Worm (Caenorhabditis elegans) whole organism, L2 larva: ENCODE data around the gene C16A3.5.
A peak's percentile ranks its signal among the peaks of the same experiment; 100 is the strongest.

Experiments
- C34F6.9 ChIP-seq: fragments of 150-350 bp; optimal IDR thresholded peaks from 2 replicates; lab custom pipeline; 2014; ENCODE audit warnings: missing biosample characterization, missing genetic modification characterization
- F13H6.1 ChIP-seq: sonication (generic microtip); optimal IDR thresholded peaks from 2 replicates; lab custom pipeline; 2016; ENCODE audit warnings: missing genetic modification characterization, missing compliant biosample characterization
- R02D3.7 ChIP-seq: fragments of 150-350 bp; optimal IDR thresholded peaks from 2 replicates; lab custom pipeline; 2014; ENCODE audit warnings: missing biosample characterization, missing genetic modification characterization
- Y55F3AM.14 ChIP-seq: fragments of 200-800 bp; sonication (Bioruptor generic); optimal IDR thresholded peaks from 2 replicates; lab custom pipeline; 2018; ENCODE audit warnings: mild to moderate bottlenecking, missing genetic modification characterization, missing compliant biosample characterization
- ZK546.5 ChIP-seq: sonication (generic microtip); optimal IDR thresholded peaks from 2 replicates; lab custom pipeline; 2017; ENCODE audit warnings: missing biosample characterization, missing genetic modification characterization
- alr-1 ChIP-seq: fragments of 150-350 bp; optimal IDR thresholded peaks from 2 replicates; lab custom pipeline; 2014; ENCODE audit warnings: missing biosample characterization, missing genetic modification characterization
- aly-2 ChIP-seq: fragments of 150-350 bp; optimal IDR thresholded peaks from 2 replicates; lab custom pipeline; 2014; ENCODE audit warnings: missing biosample characterization, missing genetic modification characterization
- ama-1 ChIP-seq: fragments of 150-350 bp; optimal IDR thresholded peaks from 2 replicates; lab custom pipeline; 2018; ENCODE audit warnings: inconsistent platforms
- blmp-1 ChIP-seq: sonication (generic microtip); optimal IDR thresholded peaks from 2 replicates; lab custom pipeline; 2017; ENCODE audit warnings: missing genetic modification characterization, mild to moderate bottlenecking, missing compliant biosample characterization, antibody characterized with exemption, moderate library complexity; ENCODE audit not compliant: insufficient read depth
- ceh-16 ChIP-seq: fragments of 150-350 bp; optimal IDR thresholded peaks from 2 replicates; lab custom pipeline; 2014; ENCODE audit warnings: missing biosample characterization, missing genetic modification characterization
- ceh-82 ChIP-seq: fragments of 150-350 bp; optimal IDR thresholded peaks from 2 replicates; lab custom pipeline; 2014; ENCODE audit warnings: missing biosample characterization, missing genetic modification characterization
- crh-2 ChIP-seq: sonication (generic microtip); optimal IDR thresholded peaks from 2 replicates; lab custom pipeline; 2017; ENCODE audit warnings: missing biosample characterization, missing genetic modification characterization
- dmd-4 ChIP-seq: sonication (generic microtip); optimal IDR thresholded peaks from 2 replicates; lab custom pipeline; 2017; ENCODE audit warnings: missing biosample characterization, missing genetic modification characterization
- egl-27 ChIP-seq: sonication (generic microtip); optimal IDR thresholded peaks from 3 replicates; lab custom pipeline; 2017; ENCODE audit warnings: missing biosample characterization, missing genetic modification reagents, missing genetic modification characterization
- elt-1 ChIP-seq: fragments of 150-350 bp; optimal IDR thresholded peaks from 2 replicates; lab custom pipeline; 2014; ENCODE audit warnings: missing biosample characterization, missing genetic modification characterization
- elt-3 ChIP-seq: sonication (generic microtip); optimal IDR thresholded peaks from 2 replicates; lab custom pipeline; 2017; ENCODE audit warnings: missing biosample characterization, missing genetic modification characterization
- fos-1 ChIP-seq: fragments of 150-350 bp; optimal IDR thresholded peaks from 2 replicates; lab custom pipeline; 2014; ENCODE audit warnings: missing biosample characterization, missing genetic modification characterization
- gmeb-1 ChIP-seq: fragments of 150-350 bp; optimal IDR thresholded peaks from 2 replicates; lab custom pipeline; 2014; ENCODE audit warnings: missing biosample characterization, missing genetic modification characterization
- lin-11 ChIP-seq: fragments of 150-350 bp; sonication (generic microtip); optimal IDR thresholded peaks from 2 replicates; lab custom pipeline; 2014; ENCODE audit warnings: missing biosample characterization, missing genetic modification characterization, inconsistent platforms, mixed read lengths
- lin-13 ChIP-seq: fragments of 150-350 bp; optimal IDR thresholded peaks from 2 replicates; lab custom pipeline; 2014; ENCODE audit warnings: missing biosample characterization, missing genetic modification reagents, missing genetic modification characterization
- lin-39 ChIP-seq: fragments of 150-350 bp; optimal IDR thresholded peaks from 2 replicates; lab custom pipeline; 2014; ENCODE audit warnings: missing biosample characterization, missing genetic modification reagents, missing genetic modification characterization
- lsy-2 ChIP-seq, 2 experiments: fragments of 150-350 bp in 1 of 2; sonication (generic microtip) in 1 of 2; optimal IDR thresholded peaks; 2 replicates each; lab custom pipeline; 2014 to 2017; ENCODE audit warnings: missing biosample characterization in 2 of 2, missing genetic modification characterization in 2 of 2
- mab-5 ChIP-seq: fragments of 150-350 bp; optimal IDR thresholded peaks from 2 replicates; lab custom pipeline; 2014; ENCODE audit warnings: missing biosample characterization, missing genetic modification characterization
- mbf-1 ChIP-seq: sonication (generic microtip); optimal IDR thresholded peaks from 2 replicates; lab custom pipeline; 2017; ENCODE audit warnings: missing biosample characterization, missing genetic modification characterization
- mdl-1 ChIP-seq, 2 experiments: fragments of 150-350 bp in 1 of 2; sonication (generic microtip) in 1 of 2; optimal IDR thresholded peaks; 2 replicates each; lab custom pipeline; 2017; ENCODE audit warnings: missing biosample characterization in 2 of 2, missing genetic modification characterization in 2 of 2
- nhr-10 ChIP-seq: sonication (generic microtip); optimal IDR thresholded peaks from 2 replicates; lab custom pipeline; 2017; ENCODE audit warnings: missing biosample characterization, missing genetic modification characterization
- nhr-11 ChIP-seq: fragments of 150-350 bp; optimal IDR thresholded peaks from 2 replicates; lab custom pipeline; 2014; ENCODE audit warnings: missing biosample characterization, missing genetic modification characterization
- nhr-12 ChIP-seq: fragments of 150-350 bp; optimal IDR thresholded peaks from 2 replicates; lab custom pipeline; 2014; ENCODE audit warnings: missing biosample characterization, missing genetic modification characterization
- nhr-129 ChIP-seq: fragments of 150-350 bp; optimal IDR thresholded peaks from 2 replicates; lab custom pipeline; 2014; ENCODE audit warnings: missing biosample characterization, missing genetic modification characterization
- nhr-21 ChIP-seq: fragments of 150-350 bp; optimal IDR thresholded peaks from 2 replicates; lab custom pipeline; 2014; ENCODE audit warnings: missing biosample characterization, missing genetic modification characterization
- nhr-23 ChIP-seq: fragments of 150-350 bp; optimal IDR thresholded peaks from 2 replicates; lab custom pipeline; 2014; ENCODE audit warnings: missing biosample characterization, missing genetic modification reagents, missing genetic modification characterization
- nhr-237 ChIP-seq: fragments of 150-350 bp; optimal IDR thresholded peaks from 2 replicates; lab custom pipeline; 2014; ENCODE audit warnings: missing biosample characterization, missing genetic modification characterization
- nhr-25 ChIP-seq: fragments of 150-350 bp; sonication (generic microtip); optimal IDR thresholded peaks from 3 replicates; lab custom pipeline; 2014; ENCODE audit warnings: missing biosample characterization, missing genetic modification characterization
- nhr-6 ChIP-seq: fragments of 150-350 bp; optimal IDR thresholded peaks from 2 replicates; lab custom pipeline; 2014; ENCODE audit warnings: missing biosample characterization, missing genetic modification characterization
- nhr-77 ChIP-seq: fragments of 150-350 bp; optimal IDR thresholded peaks from 2 replicates; lab custom pipeline; 2014; ENCODE audit warnings: missing biosample characterization, missing genetic modification characterization
- sem-4 ChIP-seq: fragments of 150-350 bp; optimal IDR thresholded peaks from 2 replicates; lab custom pipeline; 2014; ENCODE audit warnings: missing biosample characterization, missing genetic modification reagents, missing genetic modification characterization
- skn-1 ChIP-seq: sonication (generic microtip); optimal IDR thresholded peaks from 2 replicates; lab custom pipeline; 2017; ENCODE audit warnings: missing biosample characterization, missing genetic modification characterization
- sma-3 ChIP-seq: sonication (generic microtip); optimal IDR thresholded peaks from 2 replicates; lab custom pipeline; 2016; ENCODE audit warnings: missing genetic modification reagents, missing genetic modification characterization, missing compliant biosample characterization
- sma-9 ChIP-seq, 2 experiments: fragments of 150-350 bp in 1 of 2; sonication (generic microtip) in 1 of 2; optimal IDR thresholded peaks; 2 replicates each; lab custom pipeline; 2014 to 2016; ENCODE audit warnings: missing genetic modification characterization in 2 of 2, mild to moderate bottlenecking in 1 of 2, missing biosample characterization in 1 of 2, missing compliant biosample characterization in 1 of 2, missing genetic modification reagents in 1 of 2, moderate library complexity in 1 of 2
- snpc-4 ChIP-seq: fragments of 150-350 bp; optimal IDR thresholded peaks from 2 replicates; lab custom pipeline; 2014; ENCODE audit warnings: missing biosample characterization, missing genetic modification characterization
- unc-55 ChIP-seq: fragments of 150-350 bp; sonication (generic microtip); optimal IDR thresholded peaks from 3 replicates; lab custom pipeline; 2014; ENCODE audit warnings: missing biosample characterization, missing genetic modification reagents, missing genetic modification characterization
- zag-1 ChIP-seq: fragments of 150-350 bp; optimal IDR thresholded peaks from 2 replicates; lab custom pipeline; 2014; ENCODE audit warnings: missing biosample characterization, missing genetic modification characterization
- ztf-1 ChIP-seq: fragments of 200-800 bp; sonication (Bioruptor generic); conservative IDR thresholded peaks from 2 replicates; pipeline ENCODE4 v1.3.6; 2022; ENCODE audit warnings: missing genetic modification characterization, missing compliant biosample characterization
- ztf-11 ChIP-seq: sonication (generic microtip); optimal IDR thresholded peaks from 2 replicates; lab custom pipeline; 2017; ENCODE audit warnings: missing biosample characterization, missing genetic modification characterization
- ztf-4 ChIP-seq: fragments of 150-350 bp; optimal IDR thresholded peaks from 2 replicates; lab custom pipeline; 2014; ENCODE audit warnings: missing biosample characterization, missing genetic modification characterization

Gene C16A3.5

DNA sequence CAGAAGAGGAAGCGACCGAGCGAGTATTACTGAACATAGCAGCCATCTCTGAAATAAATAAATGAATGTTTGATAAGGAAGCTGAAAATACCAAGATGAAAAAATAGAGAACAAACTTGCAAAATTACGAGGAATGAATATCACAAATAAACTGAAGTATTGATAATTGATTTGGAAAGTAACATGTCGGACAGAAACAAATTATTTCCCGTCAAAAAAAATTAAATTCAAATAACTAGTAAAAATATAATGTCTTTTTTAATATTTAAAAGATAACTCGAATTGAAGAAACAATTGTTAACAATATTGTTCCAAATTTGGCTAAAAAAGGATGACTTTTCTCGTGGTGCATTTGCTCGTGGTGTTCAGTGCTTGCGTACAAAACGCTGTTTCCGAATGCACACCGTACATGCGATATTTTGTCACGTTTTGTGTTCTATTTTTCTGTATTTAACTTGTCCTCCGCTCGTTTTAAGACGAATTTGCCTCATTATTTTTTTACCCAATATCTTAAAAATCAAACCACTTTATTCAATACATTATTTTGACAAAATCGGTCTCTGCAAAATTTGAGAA lies 38.6 kb upstream of the C16A3.5 start, which contains the start of gene rpn-13:
rpn-13 (minus strand) TSS at position 51 of the 576 bp plus-strand sequence.
- TF ChIP-seq gmeb-1 (tag; lab: Kevin White, UChicago) = peak; percentile 48
- peak; percentile 58 for TF ChIP-seq crh-2 (tag; lab: Kevin White, UChicago)
- TF ChIP-seq skn-1 = peak; percentile 76
- peak; percentile 81 for TF ChIP-seq C34F6.9 (tag; lab: Kevin White, UChicago)
- TF ChIP-seq zag-1 (tag; lab: Kevin White, UChicago) = no peak
- TF ChIP-seq unc-55 (GFP tag; lab: Kevin White, UChicago) = peak; percentile 83
- TF ChIP-seq ama-1 (lab: Kevin White, UChicago) = no peak
- peak; percentile 55 for TF ChIP-seq lin-13 (GFP tag; lab: Kevin White, UChicago)
- peak; percentile 38 for TF ChIP-seq nhr-25 (tag; lab: Kevin White, UChicago)
- TF ChIP-seq fos-1 (tag; lab: Kevin White, UChicago) = peak; percentile 36
- TF ChIP-seq mdl-1 (tag; optimal IDR thresholded peaks at IDR 0.05; lab: Kevin White, UChicago) = peak in 1 of 2 experiments; percentile 8
- peak; percentile 79 for TF ChIP-seq nhr-129 (tag; lab: Kevin White, UChicago)
- peak; percentile 86 to 98 for TF ChIP-seq lsy-2 (tag; optimal IDR thresholded peaks at IDR 0.05; lab: Kevin White, UChicago)
- TF ChIP-seq nhr-11 = no peak
- no peak for TF ChIP-seq lin-11 (tag; lab: Kevin White, UChicago)

DNA sequence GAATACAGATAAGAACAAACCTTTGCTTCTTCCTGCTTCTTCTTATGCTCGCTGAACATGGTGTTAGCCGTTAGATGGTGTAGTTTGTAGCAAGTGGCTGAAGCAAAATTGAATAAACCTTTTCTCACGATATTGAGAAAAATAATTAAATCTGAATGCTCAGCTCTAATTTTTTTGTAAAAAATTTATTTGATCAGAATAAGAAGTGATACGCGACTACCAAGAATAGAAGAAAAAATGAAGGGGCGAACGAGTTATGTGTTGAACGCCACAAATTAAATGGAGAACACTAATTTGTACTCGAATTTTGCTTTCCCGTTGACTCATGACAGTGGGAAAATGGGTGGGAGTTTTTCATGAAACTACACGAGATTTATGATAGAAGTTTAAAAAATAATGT lies 37.3 kb upstream of the C16A3.5 start, which contains the start of gene C56G2.9:
C56G2.9 (minus strand) TSS at position 101 of the 400 bp plus-strand sequence.
- TF ChIP-seq gmeb-1 (tag; lab: Kevin White, UChicago) (no peak), mdl-1 (tag; optimal IDR thresholded peaks at IDR 0.05; lab: Kevin White, UChicago) (no peak), ama-1 (lab: Kevin White, UChicago) (no peak)
- TF ChIP-seq, all 48 proteins: peak for 0

DNA sequence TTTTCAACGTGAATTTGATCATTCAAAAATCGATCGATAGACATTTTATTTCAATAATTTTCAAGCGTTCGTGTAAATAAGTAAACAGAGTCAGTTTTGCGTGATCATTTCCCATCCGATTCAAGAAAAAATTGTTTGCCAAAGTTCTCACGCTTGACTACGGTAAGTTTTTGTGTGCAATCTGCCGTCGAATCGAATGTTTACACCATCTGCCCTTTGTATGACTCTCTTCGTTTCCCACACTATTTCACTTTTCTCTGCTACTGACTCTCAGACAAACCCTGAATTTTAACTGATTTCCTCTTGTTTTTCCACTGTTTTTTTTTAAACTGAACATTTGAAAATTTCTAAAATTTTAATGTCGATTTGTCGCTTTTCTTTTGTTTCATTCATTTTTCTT lies 35.8 kb upstream of the C16A3.5 start:
- peak; percentile 72 for TF ChIP-seq sma-9 (GFP tag; optimal IDR thresholded peaks at IDR 0.05; lab: Kevin White, UChicago)
- no peak for TF ChIP-seq sma-9 (tag; optimal IDR thresholded peaks at IDR 0.05; lab: Kevin White, UChicago)
- TF ChIP-seq nhr-11 = no peak
- TF ChIP-seq ceh-16 (tag; lab: Kevin White, UChicago) = no peak
- TF ChIP-seq gmeb-1 (tag; lab: Kevin White, UChicago) = peak; percentile 75
- TF ChIP-seq ztf-11 (tag; lab: Kevin White, UChicago) = no peak
- TF ChIP-seq mbf-1 (tag; lab: Kevin White, UChicago) = no peak
- TF ChIP-seq sem-4 = peak; percentile 85
- TF ChIP-seq lin-39 = no peak
- TF ChIP-seq unc-55 (GFP tag; lab: Kevin White, UChicago) = peak; percentile 95
- TF ChIP-seq Y55F3AM.14 (GFP tag; lab: Kevin White, UChicago) = peak; percentile 29
- TF ChIP-seq F13H6.1 (tag; lab: Kevin White, UChicago) = peak; percentile 87
- TF ChIP-seq ceh-82 (tag; lab: Kevin White, UChicago) = no peak
- peak; percentile 94 for TF ChIP-seq C34F6.9 (tag; lab: Kevin White, UChicago)
- no peak for TF ChIP-seq elt-3 (tag; lab: Kevin White, UChicago)
- no peak for TF ChIP-seq nhr-12 (tag; lab: Kevin White, UChicago)
- TF ChIP-seq nhr-77 = no peak
- TF ChIP-seq R02D3.7 (tag; lab: Kevin White, UChicago) = peak; percentile 22
- peak; percentile 34 for TF ChIP-seq blmp-1
- peak; percentile 3 for TF ChIP-seq lin-11 (tag; lab: Kevin White, UChicago)
- peak in 1 of 2 experiments; percentile 2 for TF ChIP-seq mdl-1 (tag; optimal IDR thresholded peaks at IDR 0.05; lab: Kevin White, UChicago)
- TF ChIP-seq dmd-4 = no peak
- peak; percentile 53 for TF ChIP-seq mab-5 (tag; lab: Kevin White, UChicago)
- peak; percentile 45 for TF ChIP-seq snpc-4 (tag; lab: Kevin White, UChicago)
- TF ChIP-seq nhr-21 (tag; lab: Kevin White, UChicago) = peak; percentile 66
- TF ChIP-seq nhr-25 (tag; lab: Kevin White, UChicago) = peak; percentile 83
- peak; percentile 65 for TF ChIP-seq egl-27
- no peak for TF ChIP-seq nhr-237
- peak; percentile 53 for TF ChIP-seq nhr-10 (tag; lab: Kevin White, UChicago)
- peak; percentile 84 for TF ChIP-seq lin-13 (GFP tag; lab: Kevin White, UChicago)
- peak; percentile 45 for TF ChIP-seq zag-1 (tag; lab: Kevin White, UChicago)
- TF ChIP-seq sma-3 (GFP tag; lab: Kevin White, UChicago) = peak; percentile 74
- TF ChIP-seq aly-2 (tag; lab: Kevin White, UChicago) = no peak
- TF ChIP-seq nhr-129 (tag; lab: Kevin White, UChicago) = peak; percentile 93
- peak; percentile 81 for TF ChIP-seq fos-1 (tag; lab: Kevin White, UChicago)
- TF ChIP-seq elt-1 (tag; lab: Kevin White, UChicago) = no peak
- TF ChIP-seq ztf-4 (tag; lab: Kevin White, UChicago) = peak; percentile 73
- TF ChIP-seq nhr-23 = no peak
- TF ChIP-seq ztf-1 (GFP tag; lab: Robert Waterston, UW) = no peak
- TF ChIP-seq alr-1 = no peak
- no peak for TF ChIP-seq skn-1
- TF ChIP-seq nhr-6 (tag; lab: Kevin White, UChicago) = peak; percentile 91
- TF ChIP-seq crh-2 (tag; lab: Kevin White, UChicago) = peak; percentile 90
- no peak for TF ChIP-seq ZK546.5 (tag; lab: Kevin White, UChicago)
- peak; percentile 96 to 98 for TF ChIP-seq lsy-2 (tag; optimal IDR thresholded peaks at IDR 0.05; lab: Kevin White, UChicago)
- peak; percentile 53 for TF ChIP-seq ama-1 (lab: Kevin White, UChicago)
